Worm (Caenorhabditis elegans) whole organism, L1 larva: ENCODE measurements around the gene nhr-20.

Experiments used
- C04F5.9 ChIP-seq: sonication (generic microtip); optimal IDR thresholded peaks from 2 replicates; lab custom pipeline; 2016; ENCODE audit warnings: missing genetic modification characterization, missing compliant biosample characterization
- aha-1 ChIP-seq: fragments of 150-350 bp; optimal IDR thresholded peaks from 2 replicates; lab custom pipeline; 2014; ENCODE audit warnings: missing biosample characterization, missing genetic modification characterization
- alr-1 ChIP-seq: fragments of 200-800 bp; sonication (Bioruptor generic); optimal IDR thresholded peaks from 2 replicates; lab custom pipeline; 2018; ENCODE audit warnings: borderline replicate concordance, mild to moderate bottlenecking, missing genetic modification characterization, missing compliant biosample characterization
- ama-1 ChIP-seq: fragments of 150-350 bp; optimal IDR thresholded peaks from 2 replicates; lab custom pipeline; 2014
- elt-2 ChIP-seq: sonication (generic microtip); optimal IDR thresholded peaks from 2 replicates; lab custom pipeline; 2016; ENCODE audit warnings: missing genetic modification characterization, mild to moderate bottlenecking, inconsistent platforms, missing compliant biosample characterization, missing genetic modification reagents
- nhr-11 ChIP-seq: fragments of 150-350 bp; optimal IDR thresholded peaks from 2 replicates; lab custom pipeline; 2014; ENCODE audit warnings: missing biosample characterization, missing genetic modification characterization
- snpc-4 ChIP-seq: fragments of 150-350 bp; optimal IDR thresholded peaks from 2 replicates; lab custom pipeline; 2014; ENCODE audit warnings: missing biosample characterization, missing genetic modification characterization
- unc-62 ChIP-seq: fragments of 150-350 bp; optimal IDR thresholded peaks from 2 replicates; lab custom pipeline; 2014; ENCODE audit warnings: missing biosample characterization, missing genetic modification reagents, missing genetic modification characterization
- vab-15 ChIP-seq: sonication (generic microtip); optimal IDR thresholded peaks from 2 replicates; lab custom pipeline; 2017; ENCODE audit warnings: missing genotype, mild to moderate bottlenecking, missing genetic modification characterization, missing compliant biosample characterization

ce11 chrIII:4242225-4242862 is 9.3 kb upstream of the nhr-20 start, which contains the start of gene F43C1.7:
- TF ChIP-seq snpc-4 (no peak), alr-1 (tag; lab: Kevin White, UChicago) (no peak), nhr-11 (tag; lab: Kevin White, UChicago) (no peak), vab-15 (tag; lab: Kevin White, UChicago) (no peak), C04F5.9 (tag; lab: Kevin White, UChicago) (no peak), ama-1 (lab: Kevin White, UChicago) (no peak), elt-2 (tag; lab: Kevin White, UChicago) (no peak), unc-62 (GFP tag; lab: Kevin White, UChicago) (no peak), aha-1 (tag; lab: Kevin White, UChicago) (no peak)
